Worm (Caenorhabditis elegans) whole organism, L4 larva: ENCODE measurements around the gene unc-105.
A peak's percentile ranks its signal among the peaks of the same experiment; 100 is the strongest.

ENCODE experiments used
- F10B5.3 ChIP-seq: sonication (generic microtip); optimal IDR thresholded peaks from 2 replicates; lab custom pipeline; 2016; ENCODE audit warnings: mild to moderate bottlenecking, missing genetic modification characterization, missing compliant biosample characterization
- T20F7.1 ChIP-seq: fragments of 200-800 bp; sonication (Bioruptor generic); optimal IDR thresholded peaks from 2 replicates; lab custom pipeline; 2018; ENCODE audit warnings: mild to moderate bottlenecking, missing genetic modification characterization, missing compliant biosample characterization
- Y5F2A.4 ChIP-seq: fragments of 200-800 bp; sonication (Bioruptor generic); optimal IDR thresholded peaks from 2 replicates; lab custom pipeline; 2018; ENCODE audit warnings: mild to moderate bottlenecking, missing genetic modification characterization, missing compliant biosample characterization
- ZK546.5 ChIP-seq, 2 experiments: sonication (generic microtip); optimal IDR thresholded peaks; 2 replicates each; lab custom pipeline; 2017; ENCODE audit warnings: missing biosample characterization in 2 of 2, missing genetic modification characterization in 2 of 2
- attf-4 ChIP-seq: sonication (generic microtip); optimal IDR thresholded peaks from 3 replicates; lab custom pipeline; 2017; ENCODE audit warnings: missing biosample characterization, missing genetic modification characterization
- ceh-32 ChIP-seq: sonication (generic microtip); optimal IDR thresholded peaks from 2 replicates; lab custom pipeline; 2016; ENCODE audit warnings: mild to moderate bottlenecking, missing genetic modification characterization, missing compliant biosample characterization; ENCODE audit not compliant: poor library complexity
- daf-12 ChIP-seq: fragments of 150-350 bp; optimal IDR thresholded peaks from 2 replicates; lab custom pipeline; 2014; ENCODE audit warnings: missing biosample characterization, missing genetic modification reagents, missing genetic modification characterization
- daf-16 ChIP-seq, 3 experiments: sonication (generic microtip); optimal IDR thresholded peaks; 2 replicates each; lab custom pipeline; 2016 to 2017; ENCODE audit warnings: missing genetic modification characterization in 3 of 3, missing genetic modification reagents in 3 of 3, mild to moderate bottlenecking in 2 of 3, missing compliant biosample characterization in 2 of 3, missing biosample characterization in 1 of 3, moderate library complexity in 1 of 3
- daf-19 ChIP-seq: fragments of 200-800 bp; sonication (Bioruptor generic); conservative IDR thresholded peaks from 2 replicates; pipeline ENCODE4 v1.3.6; 2022; ENCODE audit warnings: missing genetic modification characterization, missing compliant biosample characterization
- dmd-6 ChIP-seq: fragments of 200-800 bp; sonication (Bioruptor generic); IDR thresholded peaks from 2 replicates; pipeline ENCODE4 v1.3.6; 2022; ENCODE audit warnings: missing genetic modification reagents, missing genetic modification characterization, missing compliant biosample characterization
- dmd-9 ChIP-seq: fragments of 200-800 bp; sonication (Bioruptor generic); IDR thresholded peaks from 2 replicates; pipeline ENCODE4 v1.3.6; 2022; ENCODE audit warnings: missing genetic modification reagents, missing genetic modification characterization, missing compliant biosample characterization
- dpl-1 ChIP-seq: fragments of 150-350 bp; optimal IDR thresholded peaks from 2 replicates; lab custom pipeline; 2014; ENCODE audit warnings: missing biosample characterization, missing genetic modification reagents, missing genetic modification characterization
- dve-1 ChIP-seq: sonication (generic microtip); optimal IDR thresholded peaks from 2 replicates; lab custom pipeline; 2017; ENCODE audit warnings: antibody characterized with exemption, mild to moderate bottlenecking, missing genetic modification characterization, missing compliant biosample characterization; ENCODE audit not compliant: insufficient read depth
- fos-1 ChIP-seq: fragments of 150-350 bp; optimal IDR thresholded peaks from 2 replicates; lab custom pipeline; 2014; ENCODE audit warnings: missing biosample characterization, missing genetic modification characterization
- gei-8 ChIP-seq: fragments of 200-800 bp; sonication (Bioruptor generic); optimal IDR thresholded peaks from 2 replicates; lab custom pipeline; 2018; ENCODE audit warnings: mild to moderate bottlenecking, missing genetic modification characterization, missing compliant biosample characterization
- hif-1 ChIP-seq, 2 experiments: sonication (generic microtip); optimal IDR thresholded peaks; 2 replicates each; lab custom pipeline; 2016 to 2017; ENCODE audit warnings: missing compliant biosample characterization in 2 of 2, missing genetic modification characterization in 2 of 2, missing genetic modification reagents in 2 of 2, missing genotype in 2 of 2, mild to moderate bottlenecking in 1 of 2
- hlh-11 ChIP-seq: fragments of 200-800 bp; sonication (Bioruptor generic); optimal IDR thresholded peaks from 2 replicates; lab custom pipeline; 2018; ENCODE audit warnings: mild to moderate bottlenecking, missing genetic modification characterization, missing compliant biosample characterization
- hlh-30 ChIP-seq: sonication (generic microtip); optimal IDR thresholded peaks from 2 replicates; lab custom pipeline; 2017; ENCODE audit warnings: antibody characterized with exemption, mild to moderate bottlenecking, missing genetic modification characterization, missing compliant biosample characterization; ENCODE audit not compliant: insufficient read depth
- hmg-1.1 ChIP-seq: fragments of 200-800 bp; sonication (Bioruptor generic); IDR thresholded peaks from 2 replicates; pipeline ENCODE4 v1.3.6; 2022; ENCODE audit warnings: missing genetic modification reagents, missing genetic modification characterization, missing compliant biosample characterization
- jun-1 ChIP-seq: fragments of 150-350 bp; optimal IDR thresholded peaks from 2 replicates; lab custom pipeline; 2014; ENCODE audit warnings: missing biosample characterization, missing genetic modification reagents, missing genetic modification characterization
- lin-13 ChIP-seq: fragments of 150-350 bp; optimal IDR thresholded peaks from 2 replicates; lab custom pipeline; 2014; ENCODE audit warnings: missing biosample characterization, missing genetic modification reagents, missing genetic modification characterization
- lin-38 ChIP-seq: fragments of 200-800 bp; sonication (Bioruptor generic); IDR thresholded peaks from 2 replicates; pipeline ENCODE4 v1.3.6; 2022; ENCODE audit warnings: missing genetic modification reagents, missing genetic modification characterization, missing compliant biosample characterization
- lsy-2 ChIP-seq, 2 experiments: fragments of 150-350 bp in 1 of 2; sonication (generic microtip) in 1 of 2; optimal IDR thresholded peaks; 2 replicates each; lab custom pipeline; 2014 to 2017; ENCODE audit warnings: missing biosample characterization in 2 of 2, missing genetic modification characterization in 2 of 2
- madf-9 ChIP-seq: fragments of 200-800 bp; sonication (Bioruptor generic); conservative IDR thresholded peaks from 2 replicates; pipeline ENCODE4 v1.3.6; 2022; ENCODE audit warnings: missing genetic modification reagents, missing genetic modification characterization, missing compliant biosample characterization
- mdt-29 ChIP-seq: fragments of 200-800 bp; sonication (Bioruptor generic); IDR thresholded peaks from 2 replicates; pipeline ENCODE4 v1.3.6; 2022; ENCODE audit warnings: missing genetic modification reagents, missing genetic modification characterization, missing compliant biosample characterization
- mep-1 ChIP-seq: fragments of 150-350 bp; sonication (generic microtip); optimal IDR thresholded peaks from 3 replicates; lab custom pipeline; 2014; ENCODE audit warnings: missing biosample characterization, missing genetic modification characterization
- mes-2 ChIP-seq: sonication (generic microtip); optimal IDR thresholded peaks from 2 replicates; lab custom pipeline; 2016; ENCODE audit warnings: missing genotype, mild to moderate bottlenecking, missing genetic modification characterization, missing compliant biosample characterization; ENCODE audit not compliant: poor library complexity, severe bottlenecking
- mxl-3 ChIP-seq: fragments of 200-800 bp; sonication (Bioruptor generic); optimal IDR thresholded peaks from 2 replicates; lab custom pipeline; 2018; ENCODE audit warnings: mild to moderate bottlenecking, missing genetic modification characterization, missing compliant biosample characterization
- nhr-11 ChIP-seq: fragments of 150-350 bp; optimal IDR thresholded peaks from 2 replicates; lab custom pipeline; 2014; ENCODE audit warnings: missing biosample characterization, missing genetic modification characterization
- nhr-28 ChIP-seq: fragments of 150-350 bp; optimal IDR thresholded peaks from 2 replicates; lab custom pipeline; 2014; ENCODE audit warnings: missing biosample characterization, missing genetic modification characterization
- nhr-6 ChIP-seq: fragments of 150-350 bp; optimal IDR thresholded peaks from 2 replicates; lab custom pipeline; 2014; ENCODE audit warnings: missing biosample characterization, missing genetic modification characterization
- pha-4 ChIP-seq, 2 experiments: fragments of 150-350 bp in 1 of 2; fragments of 200-800 bp in 1 of 2; sonication (Bioruptor generic) in 1 of 2; IDR thresholded peaks in 1 of 2; optimal IDR thresholded peaks in 1 of 2; 2 replicates each; pipeline versions ENCODE4 v1.3.6 to Lab custom; 2014 to 2022; ENCODE audit warnings: missing genetic modification characterization in 2 of 2, missing genetic modification reagents in 2 of 2, missing biosample characterization in 1 of 2, missing compliant biosample characterization in 1 of 2
- pqm-1 ChIP-seq: sonication (generic microtip); optimal IDR thresholded peaks from 2 replicates; lab custom pipeline; 2017; ENCODE audit warnings: missing biosample characterization, missing genetic modification characterization
- rbr-2 ChIP-seq: sonication (generic microtip); optimal IDR thresholded peaks from 2 replicates; lab custom pipeline; 2016; ENCODE audit warnings: missing genotype, missing genetic modification characterization, missing compliant biosample characterization
- tag-97 ChIP-seq: fragments of 200-800 bp; sonication (Bioruptor generic); IDR thresholded peaks from 2 replicates; pipeline ENCODE4 v1.3.6; 2022; ENCODE audit warnings: missing genetic modification characterization, missing compliant biosample characterization
- unc-130 ChIP-seq: sonication (generic microtip); optimal IDR thresholded peaks from 2 replicates; lab custom pipeline; 2016; ENCODE audit warnings: missing genetic modification reagents, missing genetic modification characterization, missing compliant biosample characterization
- vab-7 ChIP-seq: fragments of 200-800 bp; sonication (Bioruptor generic); IDR thresholded peaks from 2 replicates; pipeline ENCODE4 v1.3.6; 2022; ENCODE audit warnings: missing genetic modification reagents, missing genetic modification characterization, missing compliant biosample characterization
- zfp-2 ChIP-seq: sonication (generic microtip); optimal IDR thresholded peaks from 2 replicates; lab custom pipeline; 2016; ENCODE audit warnings: mild to moderate bottlenecking, missing genetic modification characterization, missing compliant biosample characterization
- ztf-11 ChIP-seq: fragments of 150-350 bp; optimal IDR thresholded peaks from 2 replicates; lab custom pipeline; 2014; ENCODE audit warnings: missing biosample characterization, missing genetic modification characterization
- ztf-7 ChIP-seq: fragments of 150-350 bp; optimal IDR thresholded peaks from 2 replicates; lab custom pipeline; 2014; ENCODE audit warnings: missing biosample characterization, missing genetic modification characterization

unc-105 gene

DNA sequence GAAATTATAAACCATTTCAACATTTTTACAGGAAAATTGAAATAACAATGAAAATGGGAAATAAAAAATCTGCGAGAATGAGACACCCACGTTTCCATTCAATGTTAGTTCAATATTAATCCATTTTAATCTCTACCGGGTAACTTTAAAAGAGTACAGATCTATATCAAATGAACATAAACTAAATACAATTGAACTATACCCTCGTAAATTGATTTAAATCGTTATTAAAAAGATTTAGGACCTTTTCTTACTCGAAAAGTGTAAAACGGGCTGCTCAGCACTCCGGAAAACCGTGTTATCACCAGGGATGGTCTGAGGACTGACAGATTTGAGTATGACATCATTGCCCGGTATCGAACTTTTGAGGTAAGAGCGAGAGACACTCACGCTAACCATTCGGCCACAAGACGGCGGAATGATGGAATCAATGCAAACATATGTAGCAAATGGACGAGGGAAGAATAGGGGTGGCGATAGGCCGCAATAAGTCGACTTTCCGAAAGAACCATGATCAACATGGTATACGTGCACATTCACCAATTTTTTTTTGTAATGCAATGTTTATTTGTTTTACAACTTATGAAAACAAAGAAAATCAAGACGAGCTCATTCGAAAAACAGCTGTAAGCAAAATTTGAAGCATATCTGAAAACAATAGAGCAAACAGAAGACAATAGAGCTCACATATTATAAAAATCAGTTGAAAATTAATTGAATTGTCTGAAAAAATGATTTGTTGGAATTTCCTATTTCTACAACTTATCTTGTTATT lies 9.2 kb upstream of the unc-105 start, which contains the start of the genes chst-1 and C41C4.9 (continued):
- TF ChIP-seq nhr-6 (tag; lab: Kevin White, UChicago) (peak; percentile 79), gei-8 (GFP tag; lab: Kevin White, UChicago) (peak; percentile 90), mes-2 (peak; percentile 91), ceh-32 (tag; lab: Kevin White, UChicago) (no peak), jun-1 (tag; lab: Kevin White, UChicago) (no peak), unc-130 (GFP tag; lab: Kevin White, UChicago) (peak; percentile 83), fos-1 (tag; lab: Kevin White, UChicago) (no peak), lsy-2 (tag; optimal IDR thresholded peaks at IDR 0.05; lab: Kevin White, UChicago) (peak in 1 of 2 experiments; percentile 59), tag-97 (GFP tag; lab: Robert Waterston, UW) (no peak), dmd-9 (GFP tag; lab: Robert Waterston, UW) (peak; percentile 89; the same call in 1 of the 2 replicates), ztf-11 (tag; lab: Kevin White, UChicago) (no peak)
- TF ChIP-seq, all 104 proteins: peak for 71

DNA sequence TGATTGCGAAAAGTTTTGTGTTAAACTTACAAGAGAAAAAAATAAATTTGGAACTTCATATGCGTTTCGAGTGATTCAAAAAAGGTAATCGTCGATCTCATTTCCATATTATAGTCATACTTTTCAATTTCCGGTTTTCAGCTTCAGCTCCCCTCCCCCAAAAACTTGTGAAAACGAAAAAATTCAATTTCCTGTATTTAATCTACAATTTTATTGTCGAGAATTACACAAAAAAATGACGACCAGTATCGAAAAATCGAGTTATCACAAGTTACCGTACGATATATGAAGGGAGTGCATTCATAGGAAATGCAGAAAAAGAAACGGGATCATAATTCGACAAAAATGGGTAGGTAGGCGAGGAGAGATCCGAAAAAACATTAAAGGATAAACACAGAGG lies 4.2 kb upstream of the unc-105 start, which contains the start of gene lron-4:
TSS of gene lron-4 (minus strand) at position 101 of the 400 bp plus-strand sequence.
- TF ChIP-seq mes-2: no peak
- TF ChIP-seq nhr-11 (tag; lab: Kevin White, UChicago): no peak
- TF ChIP-seq vab-7 (GFP tag; lab: Robert Waterston, UW): no peak
- no peak for TF ChIP-seq attf-4 (tag; lab: Kevin White, UChicago)
- no peak for TF ChIP-seq F10B5.3 (tag; lab: Kevin White, UChicago)

DNA sequence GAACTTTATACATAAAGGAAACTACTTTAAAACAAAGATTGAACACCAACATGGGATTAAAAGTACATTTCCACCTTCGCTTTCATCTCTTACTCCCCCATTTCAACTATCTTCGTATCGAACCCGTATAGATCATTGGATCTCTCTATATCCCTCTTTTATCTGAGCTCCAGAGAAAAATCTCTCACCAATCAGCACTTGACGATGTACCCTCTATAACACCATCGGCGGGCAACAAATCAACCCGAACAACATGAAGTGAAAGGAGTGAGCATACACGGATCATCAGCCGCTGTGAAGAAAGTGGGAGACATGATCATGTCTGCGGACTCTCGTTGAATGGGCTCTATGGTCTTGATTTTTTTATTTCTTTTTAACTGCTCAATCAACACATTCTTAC lies 1.2 kb downstream of the unc-105 start:
- no peak for TF ChIP-seq mdt-29 (GFP tag; lab: Robert Waterston, UW)
- TF ChIP-seq daf-16 (GFP tag; optimal IDR thresholded peaks at IDR 0.05; lab: Kevin White, UChicago): peak in 1 of 2 experiments; percentile 6
- TF ChIP-seq daf-16 (tag; optimal IDR thresholded peaks at IDR 0.05; lab: Kevin White, UChicago): no peak
- no peak for TF ChIP-seq mxl-3 (GFP tag; lab: Kevin White, UChicago)

DNA sequence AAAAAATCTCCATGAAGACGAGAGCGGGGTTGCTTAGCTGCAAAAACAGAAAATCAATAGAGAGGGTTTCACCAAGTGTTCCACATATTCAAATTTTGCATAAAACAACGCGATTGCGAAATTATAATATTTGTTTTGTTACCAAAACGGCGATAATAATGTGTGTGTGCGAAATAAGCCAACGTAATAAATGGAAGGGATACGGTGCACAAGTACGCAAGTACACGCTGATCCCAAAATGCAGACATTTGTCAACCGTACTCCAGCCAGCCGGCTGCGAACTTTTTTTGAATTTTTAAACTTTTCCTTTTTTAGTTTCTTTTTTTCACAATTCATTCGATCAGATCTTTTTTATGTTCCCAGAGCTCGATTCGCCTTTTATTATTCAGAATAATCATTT lies 8.6 kb downstream of the unc-105 start, which contains the start of gene ire-1:
TSS of gene ire-1 (minus strand) at position 44 of the 400 bp plus-strand sequence.
- TF ChIP-seq mep-1 (peak; percentile 70), madf-9 (GFP tag; lab: Robert Waterston, UW) (no peak), daf-19 (GFP tag; lab: Robert Waterston, UW) (0 out of 2 replicates have a peak, but pooled peaks have one; percentile 17), F10B5.3 (tag; lab: Kevin White, UChicago) (no peak), lin-38 (GFP tag; lab: Robert Waterston, UW) (peak; percentile 54), Y5F2A.4 (GFP tag; lab: Kevin White, UChicago) (no peak), daf-12 (tag; lab: Kevin White, UChicago) (no peak), ztf-7 (tag; lab: Kevin White, UChicago) (peak; percentile 17), dpl-1 (GFP tag; lab: Kevin White, UChicago) (peak; percentile 69), dve-1 (tag; lab: Kevin White, UChicago) (peak; percentile 72), lsy-2 (tag; optimal IDR thresholded peaks at IDR 0.05; lab: Kevin White, UChicago) (peak; percentile 90 to 99), hlh-30 (tag; lab: Kevin White, UChicago) (peak; percentile 42), dmd-6 (GFP tag; lab: Robert Waterston, UW) (peak; percentile 26; the same call in 1 of the 2 replicates), ZK546.5 (tag; optimal IDR thresholded peaks at IDR 0.05; lab: Kevin White, UChicago) (no peak), T20F7.1 (GFP tag; lab: Kevin White, UChicago) (peak; percentile 47), zfp-2 (tag; lab: Kevin White, UChicago) (no peak), nhr-6 (tag; lab: Kevin White, UChicago) (peak; percentile 38), nhr-28 (tag; lab: Kevin White, UChicago) (peak; percentile 49), mxl-3 (GFP tag; lab: Kevin White, UChicago) (peak; percentile 15), hlh-11 (tag; lab: Kevin White, UChicago) (peak; percentile 44), lin-13 (GFP tag; lab: Kevin White, UChicago) (peak; percentile 42), hmg-1.1 (GFP tag; lab: Robert Waterston, UW) (peak; percentile 38; the same call in 1 of the 2 replicates), pqm-1 (tag; lab: Kevin White, UChicago) (peak; percentile 23), mes-2 (peak; percentile 75), rbr-2 (tag; lab: Kevin White, UChicago) (peak; percentile 6), pha-4 (GFP tag; IDR thresholded peaks at IDR 0.05; lab: Robert Waterston, UW) (peak; percentile 14; the same call in 1 of the 2 replicates), pha-4 (tag; optimal IDR thresholded peaks at IDR 0.05; lab: Kevin White, UChicago) (peak; percentile 70), daf-16 (GFP tag; optimal IDR thresholded peaks at IDR 0.05; lab: Kevin White, UChicago) (no peak), daf-16 (tag; optimal IDR thresholded peaks at IDR 0.05; lab: Kevin White, UChicago) (peak; percentile 57), hif-1 (tag; optimal IDR thresholded peaks at IDR 0.05; lab: Kevin White, UChicago) (peak in 1 of 2 experiments; percentile 31)
